Fruit fly (Drosophila melanogaster): Measurements from ENCODE around the gene CG7634.
A peak's percentile ranks its signal among the peaks of the same experiment; 100 is the strongest.

Gene CG7634

DNA sequence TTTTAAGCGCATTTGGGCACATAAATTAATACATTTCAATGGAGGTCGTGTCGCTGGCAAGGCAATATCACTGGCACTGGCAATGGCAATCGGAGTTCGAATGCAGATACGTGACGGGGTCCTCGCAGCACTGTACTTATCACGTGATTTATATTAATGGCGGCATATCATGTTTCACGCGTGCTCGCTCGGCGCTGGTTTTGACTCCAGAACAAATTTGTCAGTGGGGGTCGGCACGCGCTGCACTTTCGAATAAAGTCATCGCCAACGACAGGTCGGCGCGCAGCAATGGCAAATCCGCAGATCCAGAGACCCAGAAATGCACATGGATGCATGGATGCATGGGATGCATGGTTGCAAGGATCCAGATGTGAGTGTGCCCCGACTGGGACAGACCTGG is 26.0 kb downstream of the CG7634 start:
- TF ChIP-seq Ets96B (tag; optimal IDR thresholded peaks at IDR 0.05) = no peak
- TF ChIP-seq svp (GFP tag) = peak; percentile 54
- peak in 1 of 2 experiments; percentile 53 for TF ChIP-seq ss (GFP tag; optimal IDR thresholded peaks at IDR 0.05)

DNA sequence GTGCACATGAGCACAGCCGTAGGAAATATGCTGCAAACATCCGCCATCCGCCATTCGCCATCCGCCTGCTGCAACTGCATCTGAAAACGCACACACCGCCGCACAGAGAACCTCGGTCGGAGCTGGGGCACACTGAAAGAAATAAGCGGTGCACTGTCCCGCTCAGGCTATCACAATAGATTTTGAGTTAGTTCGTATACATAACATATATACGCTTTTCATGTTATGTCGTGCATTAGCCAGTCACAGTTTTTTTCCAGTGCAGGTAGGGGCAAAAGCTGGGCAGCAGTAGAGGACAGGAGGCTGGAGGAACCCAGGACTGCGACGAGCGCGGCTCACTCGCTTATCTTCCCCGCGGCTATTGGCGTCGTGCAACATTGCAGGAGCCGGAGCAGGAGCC is 29.2 kb downstream of the CG7634 start:
- TF ChIP-seq CG10631 (GFP tag; optimal IDR thresholded peaks at IDR 0.05) (peak; percentile 55), acj6 (GFP tag; optimal IDR thresholded peaks at IDR 0.05) (peak; percentile 55), CG34406 (GFP tag; optimal IDR thresholded peaks at IDR 0.05) (peak; percentile 23), CG3032 (tag; optimal IDR thresholded peaks at IDR 0.05) (peak; percentile 48), Sox15 (GFP tag; optimal IDR thresholded peaks at IDR 0.05) (peak; percentile 16), CG11294 (GFP tag; IDR thresholded peaks at IDR 0.05) (no peak), pdm3 (GFP tag; optimal IDR thresholded peaks at IDR 0.05) (peak; percentile 61), dsx (GFP tag; optimal IDR thresholded peaks at IDR 0.05; ENCODE audit: poor library complexity, severe bottlenecking) (peak; percentile 54), Hr38 (GFP tag; optimal IDR thresholded peaks at IDR 0.05) (no peak), lz (GFP tag; optimal IDR thresholded peaks at IDR 0.05) (peak; percentile 57), Hr39 (GFP tag; optimal IDR thresholded peaks at IDR 0.05) (peak; percentile 66), CG6792 (GFP tag; optimal IDR thresholded peaks at IDR 0.05) (peak; percentile 44), CG9139 (GFP tag; optimal IDR thresholded peaks at IDR 0.05) (no peak), topi (GFP tag; optimal IDR thresholded peaks at IDR 0.05) (peak; percentile 60), Eip75B (GFP tag; optimal IDR thresholded peaks at IDR 0.05) (peak; percentile 59), CG8119 (GFP tag; IDR thresholded peaks at IDR 0.05) (0 out of 3 replicates have a peak, but pooled peaks have one; percentile 22), cyc (GFP tag; optimal IDR thresholded peaks at IDR 0.05) (peak; percentile 71), Gug (GFP tag; IDR thresholded peaks at IDR 0.05) (no peak), CG15336 (GFP tag; IDR thresholded peaks at IDR 0.05) (no peak), Smox (GFP tag; optimal IDR thresholded peaks at IDR 0.05) (peak; percentile 51), OdsH (GFP tag; optimal IDR thresholded peaks at IDR 0.05) (peak; percentile 48), Eip93F (GFP tag; optimal IDR thresholded peaks at IDR 0.05) (no peak), Ets96B (tag; optimal IDR thresholded peaks at IDR 0.05) (peak; percentile 43), achi (GFP tag; optimal IDR thresholded peaks at IDR 0.05) (peak; percentile 42), CG11762 (GFP tag; optimal IDR thresholded peaks at IDR 0.05; ENCODE audit: insufficient read depth) (peak; percentile 16), CG10669 (GFP tag; optimal IDR thresholded peaks at IDR 0.05) (peak; percentile 51), CG31627 (GFP tag; optimal IDR thresholded peaks at IDR 0.05) (peak; percentile 67), vri (GFP tag; optimal IDR thresholded peaks at IDR 0.05) (peak; percentile 46), CG6276 (GFP tag; optimal IDR thresholded peaks at IDR 0.05) (no peak), spab (GFP tag; optimal IDR thresholded peaks at IDR 0.05) (peak; percentile 47), fd85E (GFP tag; optimal IDR thresholded peaks at IDR 0.05) (no peak), ss (GFP tag; optimal IDR thresholded peaks at IDR 0.05) (peak; percentile 32 to 35), CG7368 (GFP tag; optimal IDR thresholded peaks at IDR 0.05) (peak; percentile 34), fkh (GFP tag; optimal IDR thresholded peaks at IDR 0.05) (no peak), CG16779 (tag; optimal IDR thresholded peaks at IDR 0.05) (peak; percentile 25), CG6854 (GFP tag; optimal IDR thresholded peaks at IDR 0.05) (peak; percentile 32), Blimp-1 (GFP tag; optimal IDR thresholded peaks at IDR 0.05) (no peak), Sox14 (GFP tag; optimal IDR thresholded peaks at IDR 0.05) (peak; percentile 64), Ets21C (GFP tag; optimal IDR thresholded peaks at IDR 0.05) (peak; percentile 33), CG6163 (GFP tag; IDR thresholded peaks at IDR 0.05) (peak; percentile 72; the same call in 2 of the 3 replicates), svp (GFP tag) (peak; percentile 82), salr (GFP tag; optimal IDR thresholded peaks at IDR 0.05) (peak in 1 of 2 experiments; percentile 37), Lpt (GFP tag; optimal IDR thresholded peaks at IDR 0.05) (no peak), CG32006 (GFP tag; optimal IDR thresholded peaks at IDR 0.05) (no peak), CG8319 (GFP tag; optimal IDR thresholded peaks at IDR 0.05) (no peak), Met (GFP tag; optimal IDR thresholded peaks at IDR 0.05) (peak; percentile 71), CG6808 (GFP tag; optimal IDR thresholded peaks at IDR 0.05) (peak; percentile 46), esn (GFP tag; optimal IDR thresholded peaks at IDR 0.05) (peak; percentile 74), CG4318 (GFP tag; optimal IDR thresholded peaks at IDR 0.05) (no peak), Eip78C (GFP tag) (peak; percentile 81)

All from whole organism, prepupa.